Fruit fly (Drosophila melanogaster) whole organism: ENCODE results near the gene CG34253.

ENCODE experiments used
- CG8478 ChIP-seq: fragments of >200 bp; optimal IDR thresholded peaks from 2 replicates; lab custom pipeline; 2018; ENCODE audit warnings: inconsistent platforms
- Dll ChIP-seq: fragments of >200 bp; optimal IDR thresholded peaks from 2 replicates; lab custom pipeline; 2017
- EcR ChIP-seq, 2 experiments: fragments of >200 bp; optimal IDR thresholded peaks; 2 replicates each; lab custom pipeline; 2017; ENCODE audit warnings: missing biosample characterization in 2 of 2, missing genetic modification characterization in 2 of 2, missing genetic modification reagents in 2 of 2
- pan ChIP-seq: fragments of >200 bp; optimal IDR thresholded peaks from 2 replicates; lab custom pipeline; 2017
- psq ChIP-seq: fragments of >200 bp; optimal IDR thresholded peaks from 2 replicates; lab custom pipeline; 2017

dm6 chr3L:18076649-18077048, 10.5 kb downstream of the CG34253 start:
- TF ChIP-seq psq (lab: Kevin White, UChicago) (no peak), pan (lab: Kevin White, UChicago) (no peak), CG8478 (lab: Kevin White, UChicago) (no peak), Dll (lab: Kevin White, UChicago) (no peak), EcR (GFP tag; optimal IDR thresholded peaks at IDR 0.05; lab: Kevin White, UChicago) (peak in 1 of 2 experiments; percentile 82)
